Worm (Caenorhabditis elegans) whole organism, L3 larva: ENCODE data around the gene lurp-2.
"Not testable (repeated sequence)": the region's sequence is repeated elsewhere in the genome, so short reads cannot be mapped to it uniquely, and the experiment has no call there.

ENCODE experiments used
- R02D3.7 ChIP-seq: fragments of 150-350 bp; optimal IDR thresholded peaks from 2 replicates; lab custom pipeline; 2014; ENCODE audit warnings: missing biosample characterization, missing genetic modification characterization
- ama-1 ChIP-seq: fragments of 150-350 bp; optimal IDR thresholded peaks from 2 replicates; lab custom pipeline; 2018
- egl-27 ChIP-seq: sonication (generic microtip); optimal IDR thresholded peaks from 4 replicates; lab custom pipeline; 2017; ENCODE audit warnings: missing biosample characterization, missing genetic modification reagents, missing genetic modification characterization
- elt-3 ChIP-seq, 3 experiments: fragments of 150-350 bp in 1 of 3; sonication (generic microtip) in 2 of 3; optimal IDR thresholded peaks; 2 replicates in 2 of 3; 4 replicates in 1 of 3; lab custom pipeline; 2014 to 2017; ENCODE audit warnings: missing biosample characterization in 3 of 3, missing genetic modification characterization in 3 of 3
- eor-1 ChIP-seq, 2 experiments: fragments of 150-350 bp; optimal IDR thresholded peaks; 2 replicates each; lab custom pipeline; 2014 to 2018; ENCODE audit warnings: missing biosample characterization in 2 of 2, missing genetic modification characterization in 2 of 2
- fkh-10 ChIP-seq: sonication (generic microtip); optimal IDR thresholded peaks from 2 replicates; lab custom pipeline; 2017; ENCODE audit warnings: missing biosample characterization, missing genetic modification reagents, missing genetic modification characterization
- jun-1 ChIP-seq: fragments of 150-350 bp; optimal IDR thresholded peaks from 2 replicates; lab custom pipeline; 2014; ENCODE audit warnings: missing biosample characterization, missing genetic modification reagents, missing genetic modification characterization
- mdl-1 ChIP-seq: fragments of 150-350 bp; optimal IDR thresholded peaks from 2 replicates; lab custom pipeline; 2014; ENCODE audit warnings: missing biosample characterization, missing genetic modification characterization
- nhr-28 ChIP-seq: fragments of 150-350 bp; optimal IDR thresholded peaks from 2 replicates; lab custom pipeline; 2014; ENCODE audit warnings: missing biosample characterization, missing genetic modification characterization
- ztf-4 ChIP-seq: fragments of 150-350 bp; optimal IDR thresholded peaks from 2 replicates; lab custom pipeline; 2014; ENCODE audit warnings: missing biosample characterization, missing genetic modification characterization

DNA sequence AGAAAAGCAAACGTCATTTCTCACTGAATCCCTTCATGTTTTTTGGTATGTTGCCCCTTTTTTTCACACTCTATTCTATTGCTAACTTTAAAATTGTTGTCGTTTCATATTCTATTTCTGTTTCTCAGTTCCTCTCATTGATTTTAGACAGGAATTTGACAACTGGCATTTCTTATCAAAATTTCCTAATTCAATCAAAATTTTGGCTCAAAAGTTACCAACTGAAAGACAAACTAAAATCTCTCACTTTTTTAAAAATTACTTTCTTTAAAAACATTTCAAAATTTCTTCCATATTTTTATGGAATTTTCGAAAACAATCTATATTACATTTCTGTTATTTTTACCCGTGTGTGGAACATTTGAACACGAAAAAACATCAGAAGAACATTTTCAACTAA is 9.9 kb upstream of the lurp-2 start, which contains the start of gene Y2H9A.6:
- not testable (repeated sequence) for TF ChIP-seq ama-1 (lab: Kevin White, UChicago); eor-1 (tag; optimal IDR thresholded peaks at IDR 0.05; lab: Kevin White, UChicago); mdl-1 (tag; lab: Kevin White, UChicago); jun-1 (tag; lab: Kevin White, UChicago); egl-27 (tag; lab: Kevin White, UChicago); ztf-4 (tag; lab: Kevin White, UChicago); nhr-28; fkh-10 (GFP tag; lab: Kevin White, UChicago); R02D3.7 (tag; lab: Kevin White, UChicago); elt-3 (tag; optimal IDR thresholded peaks at IDR 0.05; lab: Kevin White, UChicago)
